Worm (Caenorhabditis elegans) whole organism, late embryonic: ENCODE measurements around the gene M163.21.

Experiments used
- C38D4.7 ChIP-seq: fragments of 200-800 bp; sonication (Bioruptor generic); optimal IDR thresholded peaks from 2 replicates; lab custom pipeline; 2018; ENCODE audit warnings: mild to moderate bottlenecking, missing genetic modification characterization, moderate library complexity, missing compliant biosample characterization
- K02D7.2 ChIP-seq: sonication (generic microtip); optimal IDR thresholded peaks from 2 replicates; lab custom pipeline; 2017; ENCODE audit warnings: mild to moderate bottlenecking, missing genetic modification characterization, missing compliant biosample characterization
- K09A11.1 ChIP-seq: sonication (generic microtip); optimal IDR thresholded peaks from 2 replicates; lab custom pipeline; 2017; ENCODE audit warnings: antibody characterized with exemption, mild to moderate bottlenecking, missing genetic modification characterization, missing compliant biosample characterization; ENCODE audit not compliant: insufficient read depth
- Y22D7AL.16 ChIP-seq: sonication (generic microtip); optimal IDR thresholded peaks from 2 replicates; lab custom pipeline; 2016; ENCODE audit warnings: missing genetic modification characterization, missing compliant biosample characterization
- ama-1 ChIP-seq: fragments of 150-350 bp; optimal IDR thresholded peaks from 2 replicates; lab custom pipeline; 2014
- ceh-18 ChIP-seq: sonication (generic microtip); optimal IDR thresholded peaks from 2 replicates; lab custom pipeline; 2016; ENCODE audit warnings: missing genetic modification characterization, missing compliant biosample characterization
- ceh-24 ChIP-seq: sonication (generic microtip); optimal IDR thresholded peaks from 2 replicates; lab custom pipeline; 2016; ENCODE audit warnings: mild to moderate bottlenecking, missing genetic modification characterization, missing compliant biosample characterization
- ceh-30 ChIP-seq: fragments of 150-350 bp; optimal IDR thresholded peaks from 2 replicates; lab custom pipeline; 2014; ENCODE audit warnings: missing biosample characterization, missing genetic modification characterization
- ceh-31 ChIP-seq: sonication (generic microtip); optimal IDR thresholded peaks from 2 replicates; lab custom pipeline; 2016; ENCODE audit warnings: missing genetic modification characterization, missing compliant biosample characterization
- ceh-45 ChIP-seq: fragments of 200-800 bp; sonication (Bioruptor generic); IDR thresholded peaks from 2 replicates; pipeline ENCODE4 v1.3.6; 2022; ENCODE audit warnings: missing genetic modification reagents, missing genetic modification characterization, missing compliant biosample characterization
- ceh-48 ChIP-seq: sonication (generic microtip); optimal IDR thresholded peaks from 2 replicates; lab custom pipeline; 2016; ENCODE audit warnings: missing genetic modification characterization, inconsistent platforms, missing compliant biosample characterization
- che-1 ChIP-seq: sonication (generic microtip); optimal IDR thresholded peaks from 2 replicates; lab custom pipeline; 2016; ENCODE audit warnings: mild to moderate bottlenecking, missing genetic modification characterization, missing compliant biosample characterization
- dve-1 ChIP-seq: sonication (generic microtip); optimal IDR thresholded peaks from 2 replicates; lab custom pipeline; 2017; ENCODE audit warnings: antibody characterized with exemption, mild to moderate bottlenecking, missing genetic modification characterization, missing compliant biosample characterization
- ets-4 ChIP-seq: sonication (generic microtip); optimal IDR thresholded peaks from 2 replicates; lab custom pipeline; 2016; ENCODE audit warnings: missing genetic modification characterization, missing compliant biosample characterization
- fax-1 ChIP-seq: sonication (generic microtip); optimal IDR thresholded peaks from 2 replicates; lab custom pipeline; 2016; ENCODE audit warnings: missing genotype, missing genetic modification characterization, missing compliant biosample characterization
- fkh-6 ChIP-seq: sonication (generic microtip); optimal IDR thresholded peaks from 2 replicates; lab custom pipeline; 2016; ENCODE audit warnings: missing genetic modification characterization, missing compliant biosample characterization
- hlh-15 ChIP-seq: sonication (generic microtip); optimal IDR thresholded peaks from 2 replicates; lab custom pipeline; 2016; ENCODE audit warnings: missing genetic modification characterization, missing compliant biosample characterization
- hlh-30 ChIP-seq: sonication (generic microtip); optimal IDR thresholded peaks from 2 replicates; lab custom pipeline; 2017; ENCODE audit warnings: antibody characterized with exemption, missing genetic modification characterization, missing compliant biosample characterization; ENCODE audit not compliant: insufficient read depth
- madf-2 ChIP-seq: sonication (generic microtip); optimal IDR thresholded peaks from 2 replicates; lab custom pipeline; 2017; ENCODE audit warnings: missing genetic modification characterization, missing compliant biosample characterization
- nhr-11 ChIP-seq: fragments of 150-350 bp; optimal IDR thresholded peaks from 2 replicates; lab custom pipeline; 2014; ENCODE audit warnings: missing biosample characterization, missing genetic modification characterization
- odd-2 ChIP-seq: sonication (generic microtip); optimal IDR thresholded peaks from 2 replicates; lab custom pipeline; 2017; ENCODE audit warnings: antibody characterized with exemption, mild to moderate bottlenecking, missing genetic modification characterization, missing compliant biosample characterization
- pax-1 ChIP-seq: fragments of 150-350 bp; optimal IDR thresholded peaks from 2 replicates; lab custom pipeline; 2014; ENCODE audit warnings: missing biosample characterization, missing genetic modification characterization
- pha-2 ChIP-seq: sonication (generic microtip); optimal IDR thresholded peaks from 2 replicates; lab custom pipeline; 2017; ENCODE audit warnings: mild to moderate bottlenecking, missing genetic modification characterization, missing compliant biosample characterization
- pqm-1 ChIP-seq: sonication (generic microtip); optimal IDR thresholded peaks from 2 replicates; lab custom pipeline; 2016; ENCODE audit warnings: missing genetic modification characterization, missing compliant biosample characterization
- pros-1 ChIP-seq: fragments of 150-350 bp; optimal IDR thresholded peaks from 2 replicates; lab custom pipeline; 2014; ENCODE audit warnings: missing biosample characterization, missing genetic modification reagents, missing genetic modification characterization
- ref-2 ChIP-seq: sonication (generic microtip); optimal IDR thresholded peaks from 2 replicates; lab custom pipeline; 2016; ENCODE audit warnings: missing genetic modification characterization, missing compliant biosample characterization
- sox-2 ChIP-seq: fragments of 200-800 bp; sonication (Bioruptor generic); IDR thresholded peaks from 2 replicates; pipeline ENCODE4 v1.3.6; 2022; ENCODE audit warnings: missing genetic modification reagents, missing genetic modification characterization, missing compliant biosample characterization
- sox-4 ChIP-seq: sonication (generic microtip); optimal IDR thresholded peaks from 2 replicates; lab custom pipeline; 2017; ENCODE audit warnings: mild to moderate bottlenecking, missing genetic modification characterization, inconsistent platforms, missing compliant biosample characterization
- ttx-3 ChIP-seq: sonication (generic microtip); optimal IDR thresholded peaks from 2 replicates; lab custom pipeline; 2016; ENCODE audit warnings: missing genetic modification reagents, missing genetic modification characterization, missing compliant biosample characterization
- unc-3 ChIP-seq, 2 experiments: fragments of 200-800 bp in 1 of 2; sonication (Bioruptor generic) in 1 of 2; sonication (generic microtip) in 1 of 2; conservative IDR thresholded peaks in 1 of 2; optimal IDR thresholded peaks in 1 of 2; 2 replicates each; pipeline versions ENCODE4 v1.3.6 to Lab custom; 2016 to 2022; ENCODE audit warnings: missing compliant biosample characterization in 2 of 2, missing genetic modification characterization in 2 of 2, missing genetic modification reagents in 1 of 2
- unc-55 ChIP-seq: sonication (generic microtip); optimal IDR thresholded peaks from 2 replicates; lab custom pipeline; 2017; ENCODE audit warnings: missing biosample characterization, missing genetic modification reagents, missing genetic modification characterization
- zip-5 ChIP-seq: sonication (generic microtip); optimal IDR thresholded peaks from 2 replicates; lab custom pipeline; 2016; ENCODE audit warnings: missing genetic modification characterization, missing compliant biosample characterization
- ztf-16 ChIP-seq: sonication (generic microtip); optimal IDR thresholded peaks from 2 replicates; lab custom pipeline; 2017; ENCODE audit warnings: missing genetic modification characterization, missing compliant biosample characterization

Gene M163.21

ce11 chrX:14447498-14447897, 19.1 kb upstream of the M163.21 start:
- TF ChIP-seq che-1 (tag; lab: Kevin White, UChicago) (no peak), hlh-15 (tag; lab: Kevin White, UChicago) (no peak), sox-2 (no peak), ceh-48 (tag; lab: Kevin White, UChicago) (no peak), ceh-18 (tag; lab: Kevin White, UChicago) (no peak), ref-2 (no peak), ceh-30 (tag; lab: Kevin White, UChicago) (no peak)

- TF ChIP-seq ceh-24 (tag; lab: Kevin White, UChicago) (no peak), pros-1 (no peak), Y22D7AL.16 (tag; lab: Kevin White, UChicago) (no peak), ceh-30 (tag; lab: Kevin White, UChicago) (no peak), unc-55 (GFP tag; lab: Kevin White, UChicago) (no peak), C38D4.7 (GFP tag; lab: Kevin White, UChicago) (no peak)
Measured at ce11 chrX:14447910-14448309, 18.7 kb upstream of the M163.21 start, which contains the start of gene jmjd-3.2. Gene jmjd-3.2 (plus strand): TSS chrX:14448210.

- no peak for TF ChIP-seq sox-4 (tag; lab: Kevin White, UChicago)
- TF ChIP-seq pha-2, result no peak
- no peak for TF ChIP-seq ceh-45 (GFP tag; lab: Robert Waterston, UW)
- TF ChIP-seq hlh-30, result no peak
- no peak for TF ChIP-seq dve-1 (tag; lab: Kevin White, UChicago)
- no peak for TF ChIP-seq fax-1 (tag; lab: Kevin White, UChicago)
- no peak for TF ChIP-seq odd-2
- TF ChIP-seq ttx-3 (tag; lab: Kevin White, UChicago), result no peak
- TF ChIP-seq hlh-15 (tag; lab: Kevin White, UChicago), result no peak
- no peak for TF ChIP-seq K02D7.2 (tag; lab: Kevin White, UChicago)
- no peak for TF ChIP-seq madf-2 (tag; lab: Kevin White, UChicago)
Measured at ce11 chrX:14453735-14454134, 12.9 kb upstream of the M163.21 start, which contains the start of gene F23D12.7. Gene F23D12.7 (minus strand): TSS chrX:14453835.

ce11 chrX:14455419-14455818, 11.2 kb upstream of the M163.21 start, which contains the start of gene Y66C5A.1:
Gene Y66C5A.1 (minus strand): TSS chrX:14455519.
- TF ChIP-seq ceh-24 (tag; lab: Kevin White, UChicago) (no peak), ceh-31 (tag; lab: Kevin White, UChicago) (no peak), ztf-16 (tag; lab: Kevin White, UChicago) (no peak), fax-1 (tag; lab: Kevin White, UChicago) (no peak), ama-1 (lab: Kevin White, UChicago) (no peak), pqm-1 (no peak), unc-3 (GFP tag; conservative IDR thresholded peaks at IDR 0.05; lab: Robert Waterston, UW) (no peak), unc-3 (tag; optimal IDR thresholded peaks at IDR 0.05; lab: Kevin White, UChicago) (no peak)

ce11 chrX:14460412-14460811, 6.2 kb upstream of the M163.21 start, which contains the start of gene Y66C5A.2:
Gene Y66C5A.2 (plus strand): TSS chrX:14460712.
- TF ChIP-seq fkh-6 (tag; lab: Kevin White, UChicago) (no peak), zip-5 (tag; lab: Kevin White, UChicago) (no peak), C38D4.7 (GFP tag; lab: Kevin White, UChicago) (no peak), K09A11.1 (tag; lab: Kevin White, UChicago) (no peak), nhr-11 (tag; lab: Kevin White, UChicago) (no peak), pax-1 (tag; lab: Kevin White, UChicago) (no peak), ets-4 (tag; lab: Kevin White, UChicago) (no peak)
